Worm (Caenorhabditis elegans) whole organism, late embryonic: Measurements from ENCODE around the gene F10E7.11.

ENCODE experiments used
- T23F11.4 ChIP-seq: fragments of 200-800 bp; sonication (Bioruptor generic); optimal IDR thresholded peaks from 2 replicates; lab custom pipeline; 2018; ENCODE audit warnings: mild to moderate bottlenecking, missing genetic modification characterization, missing compliant biosample characterization
- ama-1 ChIP-seq: fragments of 150-350 bp; optimal IDR thresholded peaks from 2 replicates; lab custom pipeline; 2014
- ceh-14 ChIP-seq: sonication (generic microtip); optimal IDR thresholded peaks from 2 replicates; lab custom pipeline; 2016; ENCODE audit warnings: missing genotype, missing genetic modification characterization, missing compliant biosample characterization
- ets-4 ChIP-seq: sonication (generic microtip); optimal IDR thresholded peaks from 2 replicates; lab custom pipeline; 2016; ENCODE audit warnings: missing genetic modification characterization, missing compliant biosample characterization
- fkh-10 ChIP-seq: fragments of 150-350 bp; optimal IDR thresholded peaks from 2 replicates; lab custom pipeline; 2014; ENCODE audit warnings: missing biosample characterization, missing genetic modification reagents, missing genetic modification characterization
- fkh-6 ChIP-seq: sonication (generic microtip); optimal IDR thresholded peaks from 2 replicates; lab custom pipeline; 2016; ENCODE audit warnings: missing genetic modification characterization, missing compliant biosample characterization
- gmeb-2 ChIP-seq: sonication (generic microtip); optimal IDR thresholded peaks from 2 replicates; lab custom pipeline; 2016; ENCODE audit warnings: missing genetic modification characterization, inconsistent platforms, missing compliant biosample characterization
- hlh-6 ChIP-seq: sonication (generic microtip); optimal IDR thresholded peaks from 2 replicates; lab custom pipeline; 2016; ENCODE audit warnings: missing genotype, missing genetic modification characterization, missing compliant biosample characterization
- pha-2 ChIP-seq: sonication (generic microtip); optimal IDR thresholded peaks from 2 replicates; lab custom pipeline; 2017; ENCODE audit warnings: mild to moderate bottlenecking, missing genetic modification characterization, missing compliant biosample characterization
- pqm-1 ChIP-seq: sonication (generic microtip); optimal IDR thresholded peaks from 2 replicates; lab custom pipeline; 2016; ENCODE audit warnings: missing genetic modification characterization, missing compliant biosample characterization
- rnt-1 ChIP-seq: sonication (generic microtip); optimal IDR thresholded peaks from 2 replicates; lab custom pipeline; 2016; ENCODE audit warnings: missing genetic modification characterization, missing compliant biosample characterization
- sox-2 ChIP-seq: fragments of 200-800 bp; sonication (Bioruptor generic); IDR thresholded peaks from 2 replicates; pipeline ENCODE4 v1.3.6; 2022; ENCODE audit warnings: missing genetic modification reagents, missing genetic modification characterization, missing compliant biosample characterization
- unc-55 ChIP-seq: sonication (generic microtip); optimal IDR thresholded peaks from 2 replicates; lab custom pipeline; 2017; ENCODE audit warnings: missing biosample characterization, missing genetic modification reagents, missing genetic modification characterization
- ztf-16 ChIP-seq: sonication (generic microtip); optimal IDR thresholded peaks from 2 replicates; lab custom pipeline; 2017; ENCODE audit warnings: missing genetic modification characterization, missing compliant biosample characterization

ce11 chrII:7095970-7096369 lies 26.7 kb downstream of the F10E7.11 start:
- TF ChIP-seq T23F11.4 (GFP tag; lab: Kevin White, UChicago) (no peak), pqm-1 (no peak), sox-2 (GFP tag; lab: Robert Waterston, UW) (no peak), ets-4 (tag; lab: Kevin White, UChicago) (no peak), ama-1 (lab: Kevin White, UChicago) (no peak), fkh-10 (GFP tag; lab: Kevin White, UChicago) (no peak), rnt-1 (tag; lab: Kevin White, UChicago) (no peak), ztf-16 (no peak), pha-2 (no peak), fkh-6 (no peak), ceh-14 (tag; lab: Kevin White, UChicago) (no peak), unc-55 (GFP tag; lab: Kevin White, UChicago) (no peak), gmeb-2 (tag; lab: Kevin White, UChicago) (no peak), hlh-6 (tag; lab: Kevin White, UChicago) (no peak)
